Worm (Caenorhabditis elegans) whole organism, early embryonic: ENCODE results near the gene ZC239.20.
"Not testable (repeated sequence)": the region's sequence is repeated elsewhere in the genome, so short reads cannot be mapped to it uniquely, and the experiment has no call there.

Experiments used
- B0310.2 ChIP-seq: sonication (generic microtip); optimal IDR thresholded peaks from 2 replicates; lab custom pipeline; 2016; ENCODE audit warnings: mild to moderate bottlenecking, missing genetic modification characterization, missing compliant biosample characterization
- F13C5.2 ChIP-seq: sonication (generic microtip); optimal IDR thresholded peaks from 2 replicates; lab custom pipeline; 2017; ENCODE audit warnings: mild to moderate bottlenecking, missing genetic modification characterization, inconsistent platforms, missing compliant biosample characterization
- aly-1 ChIP-seq: sonication (generic microtip); optimal IDR thresholded peaks from 2 replicates; lab custom pipeline; 2016; ENCODE audit warnings: missing genetic modification characterization, missing compliant biosample characterization
- ama-1 ChIP-seq: fragments of 150-350 bp; optimal IDR thresholded peaks from 2 replicates; lab custom pipeline; 2014
- ceh-13 ChIP-seq: fragments of 200-800 bp; sonication (Bioruptor generic); optimal IDR thresholded peaks from 2 replicates; lab custom pipeline; 2018; ENCODE audit warnings: mild to moderate bottlenecking, missing genetic modification characterization, missing compliant biosample characterization
- ceh-36 ChIP-seq: sonication (generic microtip); optimal IDR thresholded peaks from 2 replicates; lab custom pipeline; 2016; ENCODE audit warnings: missing genetic modification characterization, inconsistent platforms, missing compliant biosample characterization
- ets-7 ChIP-seq: sonication (generic microtip); optimal IDR thresholded peaks from 2 replicates; lab custom pipeline; 2016; ENCODE audit warnings: missing genotype, missing genetic modification characterization, missing compliant biosample characterization
- flt-1 ChIP-seq: fragments of 200-800 bp; sonication (Bioruptor generic); IDR thresholded peaks from 2 replicates; pipeline ENCODE4 v1.3.6; 2022; ENCODE audit warnings: missing genetic modification characterization, missing compliant biosample characterization
- hmbx-1 ChIP-seq: sonication (generic microtip); optimal IDR thresholded peaks from 2 replicates; lab custom pipeline; 2016; ENCODE audit warnings: mild to moderate bottlenecking, missing genetic modification characterization, missing compliant biosample characterization
- hmg-4 ChIP-seq: fragments of 200-800 bp; sonication (Bioruptor generic); optimal IDR thresholded peaks from 2 replicates; lab custom pipeline; 2018; ENCODE audit warnings: mild to moderate bottlenecking, missing genetic modification characterization, missing compliant biosample characterization
- hnd-1 ChIP-seq: sonication (generic microtip); optimal IDR thresholded peaks from 2 replicates; lab custom pipeline; 2016; ENCODE audit warnings: missing genetic modification characterization, missing compliant biosample characterization
- pes-1 ChIP-seq: fragments of 200-800 bp; sonication (Bioruptor generic); IDR thresholded peaks from 2 replicates; pipeline ENCODE4 v1.3.6; 2022; ENCODE audit warnings: missing genetic modification reagents, missing genetic modification characterization, missing compliant biosample characterization
- scrt-1 ChIP-seq: fragments of 200-800 bp; sonication (Bioruptor generic); IDR thresholded peaks from 2 replicates; pipeline ENCODE4 v1.3.6; 2022; ENCODE audit warnings: missing genetic modification characterization, missing compliant biosample characterization
- sea-1 ChIP-seq: fragments of 200-800 bp; sonication (Bioruptor generic); conservative IDR thresholded peaks from 2 replicates; pipeline ENCODE4 v1.3.6; 2022; ENCODE audit warnings: missing genetic modification characterization, missing compliant biosample characterization
- tbx-11 ChIP-seq: fragments of 200-800 bp; sonication (Bioruptor generic); IDR thresholded peaks from 2 replicates; pipeline ENCODE4 v1.3.6; 2022; ENCODE audit warnings: missing genetic modification characterization, missing compliant biosample characterization
- tbx-37 ChIP-seq: fragments of 200-800 bp; sonication (Bioruptor generic); conservative IDR thresholded peaks from 2 replicates; pipeline ENCODE4 v1.3.6; 2022; ENCODE audit warnings: missing genetic modification reagents, missing genetic modification characterization, missing compliant biosample characterization
- tra-4 ChIP-seq: sonication (generic microtip); optimal IDR thresholded peaks from 2 replicates; lab custom pipeline; 2017; ENCODE audit warnings: missing genetic modification characterization, missing compliant biosample characterization

Gene ZC239.20

DNA sequence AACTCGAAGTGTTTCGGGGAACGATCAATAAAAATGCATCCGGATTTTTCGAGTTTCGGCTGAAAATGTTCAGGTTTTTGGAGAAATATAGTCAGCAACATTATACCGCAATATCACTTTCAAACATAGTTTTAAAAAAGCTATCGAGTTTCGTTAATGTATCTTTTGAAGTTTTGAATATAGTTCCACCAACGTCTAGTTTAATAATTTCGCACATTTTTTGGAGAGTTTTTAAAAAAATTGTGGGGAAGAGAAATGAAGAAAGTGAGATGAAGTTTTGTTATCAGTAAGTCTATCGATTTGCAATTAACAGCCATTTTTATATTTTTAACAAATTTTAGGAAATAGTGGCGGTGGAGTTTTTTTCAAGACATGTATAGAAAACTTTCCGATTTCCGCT is 19.5 kb upstream of the ZC239.20 start, which contains the start of gene ZC239.17:
Gene ZC239.17 (minus strand): TSS at position 101 of the 400 bp plus-strand sequence.
- TF ChIP-seq aly-1 (tag; lab: Kevin White, UChicago) (no peak), hmg-4 (no peak), ceh-13 (GFP tag; lab: Kevin White, UChicago) (no peak), flt-1 (GFP tag; lab: Robert Waterston, UW) (no peak)

DNA sequence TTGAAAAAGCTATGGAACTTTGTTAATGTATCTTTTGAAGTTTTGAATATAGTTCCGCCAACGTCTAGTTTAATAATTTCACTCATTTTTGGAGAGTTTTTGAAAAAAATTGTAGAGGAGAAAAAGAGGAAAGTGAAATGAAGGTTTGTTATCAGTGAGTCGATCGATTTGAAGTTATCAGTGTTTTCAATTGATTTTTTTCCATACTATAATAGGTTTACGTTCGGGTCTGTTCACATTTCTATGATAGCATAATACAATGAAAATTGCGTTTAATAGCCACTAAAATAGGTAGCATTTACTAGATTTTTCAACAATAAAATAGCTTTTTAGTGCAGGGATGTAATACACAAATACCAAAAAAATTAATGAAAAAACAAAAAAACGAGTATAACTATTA is 18.9 kb upstream of the ZC239.20 start, which contains the start of gene ZC239.16:
Gene ZC239.16 (minus strand): TSS at position 120 of the 400 bp plus-strand sequence.
- TF ChIP-seq F13C5.2: no peak
- TF ChIP-seq tra-4: no peak
- no peak for TF ChIP-seq flt-1 (GFP tag; lab: Robert Waterston, UW)
- no peak for TF ChIP-seq hnd-1 (tag; lab: Kevin White, UChicago)
- no peak for TF ChIP-seq tbx-37 (GFP tag; lab: Robert Waterston, UW)
- TF ChIP-seq B0310.2: no peak
- no peak for TF ChIP-seq tbx-11 (GFP tag; lab: Robert Waterston, UW)
- TF ChIP-seq pes-1: no peak
- TF ChIP-seq scrt-1 (GFP tag; lab: Robert Waterston, UW): no peak
- TF ChIP-seq sea-1 (GFP tag; lab: Robert Waterston, UW): no peak
- no peak for TF ChIP-seq ceh-13 (GFP tag; lab: Kevin White, UChicago)

- TF ChIP-seq sea-1 (GFP tag; lab: Robert Waterston, UW): no peak
- no peak for TF ChIP-seq flt-1 (GFP tag; lab: Robert Waterston, UW)
- no peak for TF ChIP-seq aly-1 (tag; lab: Kevin White, UChicago)
- TF ChIP-seq hmg-4: no peak
- TF ChIP-seq hmbx-1 (tag; lab: Kevin White, UChicago): no peak
- no peak for TF ChIP-seq pes-1
- TF ChIP-seq ceh-13 (GFP tag; lab: Kevin White, UChicago): no peak
- TF ChIP-seq ama-1 (lab: Kevin White, UChicago): no peak
- no peak for TF ChIP-seq ceh-36 (tag; lab: Kevin White, UChicago)
- no peak for TF ChIP-seq ets-7
- no peak for TF ChIP-seq tbx-11 (GFP tag; lab: Robert Waterston, UW)
- no peak for TF ChIP-seq tra-4
- TF ChIP-seq scrt-1 (GFP tag; lab: Robert Waterston, UW): no peak
- no peak for TF ChIP-seq tbx-37 (GFP tag; lab: Robert Waterston, UW)
These were observed 18.3 kb upstream of the ZC239.20 start, which contains the start of gene ZC239.15 for ce11 chrII:3224631-3225030. Gene ZC239.15, minus strand, starts transcription at chrII:3224731.

ce11 chrII:3222686-3223085 is 16.4 kb upstream of the ZC239.20 start, which contains the start of gene ZC239.13:
Gene ZC239.13, minus strand, starts transcription at chrII:3222839.
- TF ChIP-seq B0310.2 (no peak), tbx-11 (GFP tag; lab: Robert Waterston, UW) (no peak), ama-1 (lab: Kevin White, UChicago) (no peak), scrt-1 (GFP tag; lab: Robert Waterston, UW) (no peak), aly-1 (tag; lab: Kevin White, UChicago) (no peak), ceh-36 (tag; lab: Kevin White, UChicago) (no peak), sea-1 (GFP tag; lab: Robert Waterston, UW) (no peak), flt-1 (GFP tag; lab: Robert Waterston, UW) (no peak), F13C5.2 (no peak), tra-4 (no peak), pes-1 (no peak), ceh-13 (GFP tag; lab: Kevin White, UChicago) (no peak), hmg-4 (no peak), hnd-1 (tag; lab: Kevin White, UChicago) (no peak), tbx-37 (GFP tag; lab: Robert Waterston, UW) (no peak)

- no peak for TF ChIP-seq tbx-37 (GFP tag; lab: Robert Waterston, UW)
- no peak for TF ChIP-seq flt-1 (GFP tag; lab: Robert Waterston, UW)
These were observed 15.4 kb upstream of the ZC239.20 start, which contains the start of gene ZC239.14 for ce11 chrII:3221730-3222129. Gene ZC239.14, minus strand, starts transcription at chrII:3222034.

- TF ChIP-seq F13C5.2 (no peak), tra-4 (no peak), scrt-1 (GFP tag; lab: Robert Waterston, UW) (no peak), B0310.2 (no peak), sea-1 (GFP tag; lab: Robert Waterston, UW) (no peak), flt-1 (GFP tag; lab: Robert Waterston, UW) (no peak), ama-1 (lab: Kevin White, UChicago) (no peak)
These were observed 14.4 kb upstream of the ZC239.20 start, which contains the start of gene ZC239.22 for ce11 chrII:3220723-3221122. Gene ZC239.22, minus strand, starts transcription at chrII:3220823.

DNA sequence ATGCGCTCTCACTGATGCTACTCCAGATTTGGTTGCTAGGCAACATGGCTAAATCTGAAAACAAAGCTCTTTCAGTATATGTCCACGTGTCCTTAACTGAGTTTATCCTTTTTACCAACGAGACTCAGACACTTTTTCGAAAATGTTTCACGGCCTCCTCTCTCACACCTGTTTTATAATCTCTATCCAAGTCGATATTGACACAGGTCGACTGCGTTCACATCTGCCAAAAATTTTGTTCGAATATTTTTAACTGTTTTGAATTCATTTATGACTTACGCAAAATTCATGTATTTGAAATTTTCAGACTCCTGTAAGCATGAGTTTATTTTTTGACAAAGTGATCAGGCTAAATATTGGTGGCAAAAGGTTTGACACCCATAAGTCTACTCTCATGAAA is 9.4 kb upstream of the ZC239.20 start, which contains the start of gene ZC239.3:
Gene ZC239.3 (plus strand): TSS at position 301 of the 400 bp plus-strand sequence.
- not testable (repeated sequence) for TF ChIP-seq ets-7; aly-1 (tag; lab: Kevin White, UChicago); tbx-11 (GFP tag; lab: Robert Waterston, UW)

DNA sequence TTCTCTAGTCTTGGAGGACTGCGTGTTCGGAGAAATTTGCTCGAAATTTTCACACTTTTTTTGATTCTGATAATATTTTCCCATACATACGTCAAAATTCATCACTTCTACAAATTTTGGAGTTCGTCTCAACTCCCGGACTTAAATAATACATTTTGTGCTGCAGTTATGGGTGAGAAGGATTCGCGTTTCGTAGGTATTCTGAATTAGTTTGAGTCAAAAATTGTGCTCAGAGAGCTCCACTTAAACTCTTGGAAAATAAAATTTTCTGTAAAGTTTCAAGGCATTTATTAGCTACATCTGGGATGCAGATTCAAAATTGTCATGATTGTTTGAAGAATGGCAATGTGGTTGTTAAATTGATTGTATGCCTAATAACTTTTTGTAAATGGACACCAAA is 7.6 kb upstream of the ZC239.20 start, which contains the start of gene ZC239.4:
Gene ZC239.4 (plus strand): TSS at position 301 of the 400 bp plus-strand sequence.
- TF ChIP-seq sea-1 (GFP tag; lab: Robert Waterston, UW) (no peak), tra-4 (no peak), flt-1 (GFP tag; lab: Robert Waterston, UW) (no peak), hmbx-1 (tag; lab: Kevin White, UChicago) (no peak), scrt-1 (GFP tag; lab: Robert Waterston, UW) (no peak), tbx-11 (GFP tag; lab: Robert Waterston, UW) (no peak), aly-1 (tag; lab: Kevin White, UChicago) (no peak), hmg-4 (no peak), F13C5.2 (no peak), tbx-37 (GFP tag; lab: Robert Waterston, UW) (no peak)
